Worm (Caenorhabditis elegans) whole organism, L2 larva: ENCODE results near the gene elpc-3.

Experiments
- ama-1 ChIP-seq: fragments of 150-350 bp; optimal IDR thresholded peaks from 2 replicates; lab custom pipeline; 2018; ENCODE audit warnings: inconsistent platforms
- blmp-1 ChIP-seq: sonication (generic microtip); optimal IDR thresholded peaks from 2 replicates; lab custom pipeline; 2017; ENCODE audit warnings: missing genetic modification characterization, mild to moderate bottlenecking, missing compliant biosample characterization, antibody characterized with exemption, moderate library complexity; ENCODE audit not compliant: insufficient read depth
- ceh-82 ChIP-seq: fragments of 150-350 bp; optimal IDR thresholded peaks from 2 replicates; lab custom pipeline; 2014; ENCODE audit warnings: missing biosample characterization, missing genetic modification characterization
- skn-1 ChIP-seq: sonication (generic microtip); optimal IDR thresholded peaks from 2 replicates; lab custom pipeline; 2017; ENCODE audit warnings: missing biosample characterization, missing genetic modification characterization
- sma-3 ChIP-seq: sonication (generic microtip); optimal IDR thresholded peaks from 2 replicates; lab custom pipeline; 2016; ENCODE audit warnings: missing genetic modification reagents, missing genetic modification characterization, missing compliant biosample characterization
- unc-39 ChIP-seq: fragments of 150-350 bp; optimal IDR thresholded peaks from 2 replicates; lab custom pipeline; 2014; ENCODE audit warnings: missing biosample characterization, missing genetic modification characterization
- zag-1 ChIP-seq: fragments of 150-350 bp; optimal IDR thresholded peaks from 2 replicates; lab custom pipeline; 2014; ENCODE audit warnings: missing biosample characterization, missing genetic modification characterization
- ztf-11 ChIP-seq: sonication (generic microtip); optimal IDR thresholded peaks from 2 replicates; lab custom pipeline; 2017; ENCODE audit warnings: missing biosample characterization, missing genetic modification characterization

- TF ChIP-seq ztf-11 (tag; lab: Kevin White, UChicago) (no peak), unc-39 (tag; lab: Kevin White, UChicago) (no peak), zag-1 (tag; lab: Kevin White, UChicago) (no peak), blmp-1 (tag; lab: Kevin White, UChicago) (no peak), ama-1 (lab: Kevin White, UChicago) (no peak), ceh-82 (no peak), skn-1 (no peak), sma-3 (GFP tag; lab: Kevin White, UChicago) (no peak)
Observed at ce11 chrV:12162220-12162619, 19.0 kb downstream of the elpc-3 start, which contains the start of gene C27A7.5.
